Worm (Caenorhabditis elegans) whole organism, L4 larva: ENCODE measurements around the gene M153.3.

ENCODE experiments used
- D1046.2 ChIP-seq: fragments of 200-800 bp; sonication (Bioruptor generic); IDR thresholded peaks from 2 replicates; pipeline ENCODE4 v1.3.6; 2022; ENCODE audit warnings: missing genetic modification characterization, missing compliant biosample characterization
- R02D3.7 ChIP-seq: fragments of 150-350 bp; sonication (generic microtip); optimal IDR thresholded peaks from 3 replicates; lab custom pipeline; 2014; ENCODE audit warnings: missing biosample characterization, missing genetic modification characterization
- Y105C5A.15 ChIP-seq: fragments of 200-800 bp; sonication (Bioruptor generic); IDR thresholded peaks from 2 replicates; pipeline ENCODE4 v1.3.6; 2022; ENCODE audit warnings: missing genetic modification characterization, missing compliant biosample characterization
- Y48G9A.11 ChIP-seq: fragments of 200-800 bp; sonication (Bioruptor generic); IDR thresholded peaks from 2 replicates; pipeline ENCODE4 v1.3.6; 2022; ENCODE audit warnings: missing genetic modification reagents, missing genetic modification characterization, missing compliant biosample characterization
- ZK546.5 ChIP-seq, 2 experiments: sonication (generic microtip); optimal IDR thresholded peaks; 2 replicates each; lab custom pipeline; 2017; ENCODE audit warnings: missing biosample characterization in 2 of 2, missing genetic modification characterization in 2 of 2
- aha-1 ChIP-seq: fragments of 150-350 bp; peaks from one replicate; lab custom pipeline; 2014; ENCODE audit warnings: missing biosample characterization, missing genetic modification characterization
- ceh-28 ChIP-seq: fragments of 150-350 bp; optimal IDR thresholded peaks from 2 replicates; lab custom pipeline; 2014; ENCODE audit warnings: missing biosample characterization, missing genetic modification reagents, missing genetic modification characterization
- ceh-44 ChIP-seq: fragments of 200-800 bp; sonication (Bioruptor generic); IDR thresholded peaks from 2 replicates; pipeline ENCODE4 v1.3.6; 2022; ENCODE audit warnings: missing genetic modification reagents, missing genetic modification characterization, missing compliant biosample characterization
- cey-2 ChIP-seq: sonication (generic microtip); optimal IDR thresholded peaks from 3 replicates; lab custom pipeline; 2017; ENCODE audit warnings: missing genetic modification characterization, mild to moderate bottlenecking, missing compliant biosample characterization, antibody characterized with exemption, borderline replicate concordance; ENCODE audit not compliant: insufficient read depth
- daf-12 ChIP-seq: fragments of 150-350 bp; optimal IDR thresholded peaks from 2 replicates; lab custom pipeline; 2014; ENCODE audit warnings: missing biosample characterization, missing genetic modification reagents, missing genetic modification characterization
- daf-16 ChIP-seq, 3 experiments: sonication (generic microtip); optimal IDR thresholded peaks; 2 replicates each; lab custom pipeline; 2016 to 2017; ENCODE audit warnings: missing genetic modification characterization in 3 of 3, missing genetic modification reagents in 3 of 3, mild to moderate bottlenecking in 2 of 3, missing compliant biosample characterization in 2 of 3, missing biosample characterization in 1 of 3, moderate library complexity in 1 of 3
- dmd-8 ChIP-seq: fragments of 200-800 bp; sonication (Bioruptor generic); IDR thresholded peaks from 2 replicates; pipeline ENCODE4 v1.3.6; 2022; ENCODE audit warnings: missing genetic modification characterization, missing compliant biosample characterization
- dmd-9 ChIP-seq: fragments of 200-800 bp; sonication (Bioruptor generic); IDR thresholded peaks from 2 replicates; pipeline ENCODE4 v1.3.6; 2022; ENCODE audit warnings: missing genetic modification reagents, missing genetic modification characterization, missing compliant biosample characterization
- dve-1 ChIP-seq: sonication (generic microtip); optimal IDR thresholded peaks from 2 replicates; lab custom pipeline; 2017; ENCODE audit warnings: antibody characterized with exemption, mild to moderate bottlenecking, missing genetic modification characterization, missing compliant biosample characterization; ENCODE audit not compliant: insufficient read depth
- egl-27 ChIP-seq: sonication (generic microtip); optimal IDR thresholded peaks from 3 replicates; lab custom pipeline; 2017; ENCODE audit warnings: missing biosample characterization, missing genetic modification reagents, missing genetic modification characterization
- egl-43 ChIP-seq: fragments of 200-800 bp; sonication (Bioruptor generic); IDR thresholded peaks from 2 replicates; pipeline ENCODE4 v1.3.6; 2022; ENCODE audit warnings: missing genetic modification reagents, missing genetic modification characterization, missing compliant biosample characterization
- gei-8 ChIP-seq: fragments of 200-800 bp; sonication (Bioruptor generic); optimal IDR thresholded peaks from 2 replicates; lab custom pipeline; 2018; ENCODE audit warnings: mild to moderate bottlenecking, missing genetic modification characterization, missing compliant biosample characterization
- hlh-11 ChIP-seq: fragments of 200-800 bp; sonication (Bioruptor generic); optimal IDR thresholded peaks from 2 replicates; lab custom pipeline; 2018; ENCODE audit warnings: mild to moderate bottlenecking, missing genetic modification characterization, missing compliant biosample characterization
- hlh-30 ChIP-seq: sonication (generic microtip); optimal IDR thresholded peaks from 2 replicates; lab custom pipeline; 2017; ENCODE audit warnings: antibody characterized with exemption, mild to moderate bottlenecking, missing genetic modification characterization, missing compliant biosample characterization; ENCODE audit not compliant: insufficient read depth
- lim-7 ChIP-seq: fragments of 200-800 bp; sonication (Bioruptor generic); IDR thresholded peaks from 2 replicates; pipeline ENCODE4 v1.3.6; 2022; ENCODE audit warnings: missing genetic modification characterization, missing compliant biosample characterization
- lin-38 ChIP-seq: fragments of 200-800 bp; sonication (Bioruptor generic); IDR thresholded peaks from 2 replicates; pipeline ENCODE4 v1.3.6; 2022; ENCODE audit warnings: missing genetic modification reagents, missing genetic modification characterization, missing compliant biosample characterization
- lin-39 ChIP-seq: fragments of 150-350 bp; optimal IDR thresholded peaks from 2 replicates; lab custom pipeline; 2014; ENCODE audit warnings: missing biosample characterization, missing genetic modification reagents, missing genetic modification characterization
- mdt-29 ChIP-seq: fragments of 200-800 bp; sonication (Bioruptor generic); IDR thresholded peaks from 2 replicates; pipeline ENCODE4 v1.3.6; 2022; ENCODE audit warnings: missing genetic modification reagents, missing genetic modification characterization, missing compliant biosample characterization
- mes-2 ChIP-seq: sonication (generic microtip); optimal IDR thresholded peaks from 2 replicates; lab custom pipeline; 2016; ENCODE audit warnings: missing genotype, mild to moderate bottlenecking, missing genetic modification characterization, missing compliant biosample characterization; ENCODE audit not compliant: poor library complexity, severe bottlenecking
- nhr-111 ChIP-seq: fragments of 200-800 bp; sonication (Bioruptor generic); optimal IDR thresholded peaks from 2 replicates; lab custom pipeline; 2018; ENCODE audit warnings: mild to moderate bottlenecking, missing genetic modification characterization, missing compliant biosample characterization
- nhr-237 ChIP-seq: sonication (generic microtip); optimal IDR thresholded peaks from 2 replicates; lab custom pipeline; 2017; ENCODE audit warnings: missing biosample characterization, missing genetic modification characterization
- nhr-41 ChIP-seq: fragments of 200-800 bp; sonication (Bioruptor generic); IDR thresholded peaks from 2 replicates; pipeline ENCODE4 v1.3.6; 2022; ENCODE audit warnings: missing genetic modification reagents, missing genetic modification characterization, missing compliant biosample characterization
- nhr-77 ChIP-seq: fragments of 150-350 bp; optimal IDR thresholded peaks from 2 replicates; lab custom pipeline; 2014; ENCODE audit warnings: missing biosample characterization, missing genetic modification characterization
- pha-4 ChIP-seq, 2 experiments: fragments of 150-350 bp in 1 of 2; fragments of 200-800 bp in 1 of 2; sonication (Bioruptor generic) in 1 of 2; IDR thresholded peaks in 1 of 2; optimal IDR thresholded peaks in 1 of 2; 2 replicates each; pipeline versions ENCODE4 v1.3.6 to Lab custom; 2014 to 2022; ENCODE audit warnings: missing genetic modification characterization in 2 of 2, missing genetic modification reagents in 2 of 2, missing biosample characterization in 1 of 2, missing compliant biosample characterization in 1 of 2
- php-3 ChIP-seq: fragments of 200-800 bp; sonication (Bioruptor generic); IDR thresholded peaks from 2 replicates; pipeline ENCODE4 v1.3.6; 2022; ENCODE audit warnings: missing genetic modification reagents, missing genetic modification characterization, missing compliant biosample characterization
- pqm-1 ChIP-seq: sonication (generic microtip); optimal IDR thresholded peaks from 2 replicates; lab custom pipeline; 2017; ENCODE audit warnings: missing biosample characterization, missing genetic modification characterization
- skn-1 ChIP-seq: fragments of 150-350 bp; optimal IDR thresholded peaks from 2 replicates; lab custom pipeline; 2014; ENCODE audit warnings: missing biosample characterization, missing genetic modification characterization
- snpc-1.2 ChIP-seq: fragments of 200-800 bp; sonication (Bioruptor generic); IDR thresholded peaks from 2 replicates; pipeline ENCODE4 v1.3.6; 2022; ENCODE audit warnings: missing genetic modification reagents, missing genetic modification characterization, missing compliant biosample characterization
- snpc-4 ChIP-seq: fragments of 150-350 bp; optimal IDR thresholded peaks from 2 replicates; lab custom pipeline; 2014; ENCODE audit warnings: missing biosample characterization, missing genetic modification characterization
- spr-1 ChIP-seq: sonication (generic microtip); optimal IDR thresholded peaks from 2 replicates; lab custom pipeline; 2016; ENCODE audit warnings: mild to moderate bottlenecking, missing genetic modification characterization, missing compliant biosample characterization
- tag-97 ChIP-seq: fragments of 200-800 bp; sonication (Bioruptor generic); IDR thresholded peaks from 2 replicates; pipeline ENCODE4 v1.3.6; 2022; ENCODE audit warnings: missing genetic modification characterization, missing compliant biosample characterization
- unc-39 ChIP-seq: sonication (generic microtip); optimal IDR thresholded peaks from 2 replicates; lab custom pipeline; 2017; ENCODE audit warnings: missing biosample characterization, missing genetic modification characterization
- vab-7 ChIP-seq: fragments of 200-800 bp; sonication (Bioruptor generic); IDR thresholded peaks from 2 replicates; pipeline ENCODE4 v1.3.6; 2022; ENCODE audit warnings: missing genetic modification reagents, missing genetic modification characterization, missing compliant biosample characterization
- zag-1 ChIP-seq: fragments of 150-350 bp; optimal IDR thresholded peaks from 2 replicates; lab custom pipeline; 2014; ENCODE audit warnings: missing biosample characterization, missing genetic modification characterization

M153.3 gene

DNA sequence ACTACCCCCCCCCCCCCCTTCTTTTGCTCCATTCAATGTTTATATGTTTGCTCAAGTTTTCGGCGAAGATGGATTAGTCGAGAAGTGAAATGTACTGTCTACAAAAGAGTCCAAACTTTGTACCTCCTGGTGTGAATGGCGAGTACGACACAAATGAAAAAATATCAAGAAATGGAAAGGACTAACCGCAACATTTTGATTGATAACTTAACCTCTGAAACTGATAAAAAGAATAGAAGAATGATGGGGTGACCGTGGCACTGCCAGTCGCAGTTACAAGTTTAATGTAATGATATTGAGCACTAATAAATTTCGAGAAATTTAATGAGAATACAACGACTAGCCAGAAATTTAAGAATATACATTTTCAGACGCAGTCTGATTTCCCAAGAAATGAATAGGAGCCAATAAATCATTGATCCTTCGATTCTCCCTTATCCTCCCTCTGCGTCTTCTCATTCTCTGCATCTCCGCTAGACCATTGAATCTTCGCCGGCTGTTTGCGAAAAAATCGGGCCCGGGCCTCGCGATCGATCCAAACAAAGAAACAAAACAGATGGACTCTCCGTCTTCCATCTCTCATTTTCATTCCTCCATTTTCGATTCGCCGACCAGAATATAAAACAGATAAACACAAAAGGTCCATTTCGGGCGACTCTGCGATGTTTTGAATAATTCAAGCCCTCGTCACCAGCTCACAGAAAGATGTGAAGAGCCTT, 32.2 kb downstream of the M153.3 start (continued):
- TF ChIP-seq egl-27 (tag; lab: Kevin White, UChicago) (no peak), aha-1 (tag; lab: Kevin White, UChicago) (peak; percentile 49), R02D3.7 (tag; lab: Kevin White, UChicago) (no peak), pqm-1 (peak; percentile 15), egl-43 (GFP tag; lab: Robert Waterston, UW) (no peak), daf-16 (GFP tag; optimal IDR thresholded peaks at IDR 0.05; lab: Kevin White, UChicago) (no peak), daf-16 (tag; optimal IDR thresholded peaks at IDR 0.05; lab: Kevin White, UChicago) (peak; percentile 38), skn-1 (tag; lab: Kevin White, UChicago) (no peak), snpc-4 (no peak), D1046.2 (GFP tag; lab: Robert Waterston, UW) (no peak), unc-39 (tag; lab: Kevin White, UChicago) (no peak), vab-7 (GFP tag; lab: Robert Waterston, UW) (no peak), cey-2 (tag; lab: Kevin White, UChicago) (no peak), zag-1 (tag; lab: Kevin White, UChicago) (no peak), ceh-44 (GFP tag; lab: Robert Waterston, UW) (no peak), dve-1 (tag; lab: Kevin White, UChicago) (peak; percentile 19), nhr-77 (no peak), Y105C5A.15 (GFP tag; lab: Robert Waterston, UW) (no peak), dmd-9 (GFP tag; lab: Robert Waterston, UW) (no peak), nhr-237 (tag; lab: Kevin White, UChicago) (no peak), nhr-41 (GFP tag; lab: Robert Waterston, UW) (no peak), nhr-111 (GFP tag; lab: Kevin White, UChicago) (no peak), lin-39 (no peak), daf-12 (tag; lab: Kevin White, UChicago) (no peak), Y48G9A.11 (no peak), hlh-11 (tag; lab: Kevin White, UChicago) (peak; percentile 1), mes-2 (tag; lab: Kevin White, UChicago) (no peak), dmd-8 (no peak), gei-8 (no peak), lin-38 (GFP tag; lab: Robert Waterston, UW) (no peak), ceh-28 (no peak), snpc-1.2 (GFP tag; lab: Robert Waterston, UW) (no peak), mdt-29 (GFP tag; lab: Robert Waterston, UW) (no peak), php-3 (GFP tag; lab: Robert Waterston, UW) (no peak), pha-4 (GFP tag; IDR thresholded peaks at IDR 0.05; lab: Robert Waterston, UW) (no peak), pha-4 (tag; optimal IDR thresholded peaks at IDR 0.05; lab: Kevin White, UChicago) (no peak), ZK546.5 (tag; optimal IDR thresholded peaks at IDR 0.05; lab: Kevin White, UChicago) (no peak), hlh-30 (tag; lab: Kevin White, UChicago) (no peak), spr-1 (no peak), tag-97 (GFP tag; lab: Robert Waterston, UW) (no peak), lim-7 (GFP tag; lab: Robert Waterston, UW) (no peak)
- TF ChIP-seq, all 104 proteins: peak for 8
